Worm (Caenorhabditis elegans): ENCODE data around the gene srw-100.

- TF ChIP-seq snpc-4 (tag; optimal IDR thresholded peaks at IDR 0.05): no peak
- TF ChIP-seq lsy-2 (tag; optimal IDR thresholded peaks at IDR 0.05): no peak
- TF ChIP-seq ceh-39 (tag; optimal IDR thresholded peaks at IDR 0.05): no peak
- TF ChIP-seq sem-2 (GFP tag; optimal IDR thresholded peaks at IDR 0.05): no peak
- TF ChIP-seq ztf-11 (tag; optimal IDR thresholded peaks at IDR 0.05): no peak
- TF ChIP-seq lin-13 (tag; optimal IDR thresholded peaks at IDR 0.05): no peak
- no peak for TF ChIP-seq ceh-83 (GFP tag; optimal IDR thresholded peaks at IDR 0.05)
- TF ChIP-seq drap-1 (GFP tag; optimal IDR thresholded peaks at IDR 0.05): no peak
- TF ChIP-seq nhr-28 (tag; optimal IDR thresholded peaks at IDR 0.05): no peak
These were observed 14.3 kb downstream of the srw-100 start, which contains the start of gene sri-27 for ce11 chrV:1725353-1725752.

All from whole organism, mixed stage, embryonic.